Fruit fly (Drosophila melanogaster): Measurements from ENCODE around the gene Pi4KIIalpha.

DNA sequence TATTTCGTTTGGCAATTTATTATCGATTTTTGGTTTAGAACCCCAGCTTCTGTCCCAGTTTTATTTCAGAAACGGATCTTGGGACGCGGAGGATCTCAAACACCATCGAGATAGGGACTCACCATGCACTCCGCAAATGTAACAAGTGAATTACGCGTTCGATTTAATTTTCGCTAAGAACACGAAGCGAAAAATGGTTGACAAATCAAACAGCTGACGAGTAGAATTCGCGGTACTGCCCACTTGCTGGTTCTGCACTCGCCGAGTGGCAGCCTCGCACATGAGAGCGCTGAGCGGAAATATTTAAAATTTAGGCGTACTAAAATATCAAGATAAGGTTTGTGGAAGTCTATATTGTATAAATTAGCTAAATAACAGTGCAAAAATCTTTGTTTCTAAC is at the start of gene Pi4KIIalpha:
- TF ChIP-seq salr (GFP tag; optimal IDR thresholded peaks at IDR 0.05) (no peak), CG8119 (GFP tag; IDR thresholded peaks at IDR 0.05) (no peak), pdm3 (GFP tag; optimal IDR thresholded peaks at IDR 0.05) (no peak), svp (GFP tag) (no peak), Eip78C (GFP tag) (no peak), lz (GFP tag; optimal IDR thresholded peaks at IDR 0.05) (no peak), Met (GFP tag; optimal IDR thresholded peaks at IDR 0.05) (no peak)

All from whole organism, prepupa.